Worm (Caenorhabditis elegans) whole organism, L2 larva: ENCODE measurements around the gene gldi-1.

Source experiments
- C34F6.9 ChIP-seq: fragments of 150-350 bp; optimal IDR thresholded peaks from 2 replicates; lab custom pipeline; 2014; ENCODE audit warnings: missing biosample characterization, missing genetic modification characterization
- F13H6.1 ChIP-seq: sonication (generic microtip); optimal IDR thresholded peaks from 2 replicates; lab custom pipeline; 2016; ENCODE audit warnings: missing genetic modification characterization, missing compliant biosample characterization
- R02D3.7 ChIP-seq: fragments of 150-350 bp; optimal IDR thresholded peaks from 2 replicates; lab custom pipeline; 2014; ENCODE audit warnings: missing biosample characterization, missing genetic modification characterization
- Y55F3AM.14 ChIP-seq: fragments of 200-800 bp; sonication (Bioruptor generic); optimal IDR thresholded peaks from 2 replicates; lab custom pipeline; 2018; ENCODE audit warnings: mild to moderate bottlenecking, missing genetic modification characterization, missing compliant biosample characterization
- aly-2 ChIP-seq: fragments of 150-350 bp; optimal IDR thresholded peaks from 2 replicates; lab custom pipeline; 2014; ENCODE audit warnings: missing biosample characterization, missing genetic modification characterization
- ceh-16 ChIP-seq: fragments of 150-350 bp; optimal IDR thresholded peaks from 2 replicates; lab custom pipeline; 2014; ENCODE audit warnings: missing biosample characterization, missing genetic modification characterization
- ceh-82 ChIP-seq: fragments of 150-350 bp; optimal IDR thresholded peaks from 2 replicates; lab custom pipeline; 2014; ENCODE audit warnings: missing biosample characterization, missing genetic modification characterization
- crh-2 ChIP-seq: sonication (generic microtip); optimal IDR thresholded peaks from 2 replicates; lab custom pipeline; 2017; ENCODE audit warnings: missing biosample characterization, missing genetic modification characterization
- dmd-4 ChIP-seq: sonication (generic microtip); optimal IDR thresholded peaks from 2 replicates; lab custom pipeline; 2017; ENCODE audit warnings: missing biosample characterization, missing genetic modification characterization
- egl-27 ChIP-seq: sonication (generic microtip); optimal IDR thresholded peaks from 3 replicates; lab custom pipeline; 2017; ENCODE audit warnings: missing biosample characterization, missing genetic modification reagents, missing genetic modification characterization
- elt-1 ChIP-seq: fragments of 150-350 bp; optimal IDR thresholded peaks from 2 replicates; lab custom pipeline; 2014; ENCODE audit warnings: missing biosample characterization, missing genetic modification characterization
- elt-3 ChIP-seq: sonication (generic microtip); optimal IDR thresholded peaks from 2 replicates; lab custom pipeline; 2017; ENCODE audit warnings: missing biosample characterization, missing genetic modification characterization
- fos-1 ChIP-seq: fragments of 150-350 bp; optimal IDR thresholded peaks from 2 replicates; lab custom pipeline; 2014; ENCODE audit warnings: missing biosample characterization, missing genetic modification characterization
- gmeb-1 ChIP-seq: fragments of 150-350 bp; optimal IDR thresholded peaks from 2 replicates; lab custom pipeline; 2014; ENCODE audit warnings: missing biosample characterization, missing genetic modification characterization
- lin-11 ChIP-seq: fragments of 150-350 bp; sonication (generic microtip); optimal IDR thresholded peaks from 2 replicates; lab custom pipeline; 2014; ENCODE audit warnings: missing biosample characterization, missing genetic modification characterization, inconsistent platforms, mixed read lengths
- lin-13 ChIP-seq: fragments of 150-350 bp; optimal IDR thresholded peaks from 2 replicates; lab custom pipeline; 2014; ENCODE audit warnings: missing biosample characterization, missing genetic modification reagents, missing genetic modification characterization
- lin-39 ChIP-seq: fragments of 150-350 bp; optimal IDR thresholded peaks from 2 replicates; lab custom pipeline; 2014; ENCODE audit warnings: missing biosample characterization, missing genetic modification reagents, missing genetic modification characterization
- lsy-2 ChIP-seq, 2 experiments: fragments of 150-350 bp in 1 of 2; sonication (generic microtip) in 1 of 2; optimal IDR thresholded peaks; 2 replicates each; lab custom pipeline; 2014 to 2017; ENCODE audit warnings: missing biosample characterization in 2 of 2, missing genetic modification characterization in 2 of 2
- mab-5 ChIP-seq: fragments of 150-350 bp; optimal IDR thresholded peaks from 2 replicates; lab custom pipeline; 2014; ENCODE audit warnings: missing biosample characterization, missing genetic modification characterization
- mbf-1 ChIP-seq: sonication (generic microtip); optimal IDR thresholded peaks from 2 replicates; lab custom pipeline; 2017; ENCODE audit warnings: missing biosample characterization, missing genetic modification characterization
- mdl-1 ChIP-seq, 2 experiments: fragments of 150-350 bp in 1 of 2; sonication (generic microtip) in 1 of 2; optimal IDR thresholded peaks; 2 replicates each; lab custom pipeline; 2017; ENCODE audit warnings: missing biosample characterization in 2 of 2, missing genetic modification characterization in 2 of 2
- nhr-10 ChIP-seq: sonication (generic microtip); optimal IDR thresholded peaks from 2 replicates; lab custom pipeline; 2017; ENCODE audit warnings: missing biosample characterization, missing genetic modification characterization
- nhr-11 ChIP-seq: fragments of 150-350 bp; optimal IDR thresholded peaks from 2 replicates; lab custom pipeline; 2014; ENCODE audit warnings: missing biosample characterization, missing genetic modification characterization
- nhr-12 ChIP-seq: fragments of 150-350 bp; optimal IDR thresholded peaks from 2 replicates; lab custom pipeline; 2014; ENCODE audit warnings: missing biosample characterization, missing genetic modification characterization
- nhr-129 ChIP-seq: fragments of 150-350 bp; optimal IDR thresholded peaks from 2 replicates; lab custom pipeline; 2014; ENCODE audit warnings: missing biosample characterization, missing genetic modification characterization
- nhr-21 ChIP-seq: fragments of 150-350 bp; optimal IDR thresholded peaks from 2 replicates; lab custom pipeline; 2014; ENCODE audit warnings: missing biosample characterization, missing genetic modification characterization
- nhr-23 ChIP-seq: fragments of 150-350 bp; optimal IDR thresholded peaks from 2 replicates; lab custom pipeline; 2014; ENCODE audit warnings: missing biosample characterization, missing genetic modification reagents, missing genetic modification characterization
- nhr-237 ChIP-seq: fragments of 150-350 bp; optimal IDR thresholded peaks from 2 replicates; lab custom pipeline; 2014; ENCODE audit warnings: missing biosample characterization, missing genetic modification characterization
- nhr-25 ChIP-seq: fragments of 150-350 bp; sonication (generic microtip); optimal IDR thresholded peaks from 3 replicates; lab custom pipeline; 2014; ENCODE audit warnings: missing biosample characterization, missing genetic modification characterization
- peb-1 ChIP-seq: fragments of 150-350 bp; optimal IDR thresholded peaks from 2 replicates; lab custom pipeline; 2014; ENCODE audit warnings: missing biosample characterization, missing genetic modification characterization
- sem-4 ChIP-seq: fragments of 150-350 bp; optimal IDR thresholded peaks from 2 replicates; lab custom pipeline; 2014; ENCODE audit warnings: missing biosample characterization, missing genetic modification reagents, missing genetic modification characterization
- sma-3 ChIP-seq: sonication (generic microtip); optimal IDR thresholded peaks from 2 replicates; lab custom pipeline; 2016; ENCODE audit warnings: missing genetic modification reagents, missing genetic modification characterization, missing compliant biosample characterization
- sma-9 ChIP-seq, 2 experiments: fragments of 150-350 bp in 1 of 2; sonication (generic microtip) in 1 of 2; optimal IDR thresholded peaks; 2 replicates each; lab custom pipeline; 2014 to 2016; ENCODE audit warnings: missing genetic modification characterization in 2 of 2, mild to moderate bottlenecking in 1 of 2, missing biosample characterization in 1 of 2, missing compliant biosample characterization in 1 of 2, missing genetic modification reagents in 1 of 2, moderate library complexity in 1 of 2
- snpc-4 ChIP-seq: fragments of 150-350 bp; optimal IDR thresholded peaks from 2 replicates; lab custom pipeline; 2014; ENCODE audit warnings: missing biosample characterization, missing genetic modification characterization
- unc-39 ChIP-seq: fragments of 150-350 bp; optimal IDR thresholded peaks from 2 replicates; lab custom pipeline; 2014; ENCODE audit warnings: missing biosample characterization, missing genetic modification characterization
- unc-55 ChIP-seq: fragments of 150-350 bp; sonication (generic microtip); optimal IDR thresholded peaks from 3 replicates; lab custom pipeline; 2014; ENCODE audit warnings: missing biosample characterization, missing genetic modification reagents, missing genetic modification characterization
- zag-1 ChIP-seq: fragments of 150-350 bp; optimal IDR thresholded peaks from 2 replicates; lab custom pipeline; 2014; ENCODE audit warnings: missing biosample characterization, missing genetic modification characterization
- ztf-1 ChIP-seq: fragments of 200-800 bp; sonication (Bioruptor generic); conservative IDR thresholded peaks from 2 replicates; pipeline ENCODE4 v1.3.6; 2022; ENCODE audit warnings: missing genetic modification characterization, missing compliant biosample characterization
- ztf-11 ChIP-seq: sonication (generic microtip); optimal IDR thresholded peaks from 2 replicates; lab custom pipeline; 2017; ENCODE audit warnings: missing biosample characterization, missing genetic modification characterization

Gene gldi-1

DNA sequence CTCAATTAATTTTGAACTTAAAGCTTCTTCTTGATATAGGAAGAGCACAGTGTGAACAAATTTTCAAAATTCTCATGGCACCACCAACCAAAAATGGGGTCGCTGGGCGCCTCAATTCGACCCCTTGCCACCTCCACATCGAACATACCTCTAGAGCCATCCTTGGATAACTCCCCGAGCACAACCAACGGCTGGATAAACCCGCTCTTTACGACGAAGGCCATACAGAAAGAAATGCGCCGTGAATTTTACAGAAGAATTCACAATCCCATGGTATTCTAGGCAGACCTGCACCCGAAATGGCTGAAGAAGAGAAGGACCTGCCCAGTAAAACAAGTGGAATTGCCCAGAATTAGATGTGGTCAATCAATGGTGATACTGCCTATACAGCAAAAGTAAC lies 18.5 kb upstream of the gldi-1 start:
- no peak for TF ChIP-seq F13H6.1
- no peak for TF ChIP-seq nhr-237 (tag; lab: Kevin White, UChicago)
- TF ChIP-seq nhr-25 (tag; lab: Kevin White, UChicago) = no peak
- TF ChIP-seq elt-3 (tag; lab: Kevin White, UChicago) = no peak
- no peak for TF ChIP-seq fos-1 (tag; lab: Kevin White, UChicago)

ce11 chrII:495124-495523 lies 10.9 kb upstream of the gldi-1 start, which contains the start of gene sms-5:
sms-5 (plus strand) TSS chrII:495424.
- TF ChIP-seq snpc-4 (tag; lab: Kevin White, UChicago) (no peak), ztf-11 (no peak), lin-11 (no peak), F13H6.1 (no peak), nhr-12 (tag; lab: Kevin White, UChicago) (no peak), Y55F3AM.14 (GFP tag; lab: Kevin White, UChicago) (no peak), peb-1 (tag; lab: Kevin White, UChicago) (no peak), mbf-1 (tag; lab: Kevin White, UChicago) (no peak), ceh-82 (tag; lab: Kevin White, UChicago) (no peak), crh-2 (tag; lab: Kevin White, UChicago) (no peak), ceh-16 (no peak), elt-1 (tag; lab: Kevin White, UChicago) (no peak), nhr-23 (tag; lab: Kevin White, UChicago) (no peak), nhr-10 (tag; lab: Kevin White, UChicago) (no peak)

- TF ChIP-seq mbf-1 (tag; lab: Kevin White, UChicago) (no peak), unc-55 (GFP tag; lab: Kevin White, UChicago) (peak; percentile 75), gmeb-1 (tag; lab: Kevin White, UChicago) (peak; percentile 41), C34F6.9 (tag; lab: Kevin White, UChicago) (peak; percentile 70), fos-1 (tag; lab: Kevin White, UChicago) (peak; percentile 34), lin-13 (peak; percentile 32), aly-2 (no peak), lin-11 (peak; percentile 25), sma-3 (GFP tag; lab: Kevin White, UChicago) (peak; percentile 27), lsy-2 (tag; optimal IDR thresholded peaks at IDR 0.05; lab: Kevin White, UChicago) (peak in 1 of 2 experiments; percentile 55), F13H6.1 (peak; percentile 35), R02D3.7 (tag; lab: Kevin White, UChicago) (no peak), lin-39 (tag; lab: Kevin White, UChicago) (no peak), ztf-1 (GFP tag; lab: Robert Waterston, UW) (no peak), sma-9 (GFP tag; optimal IDR thresholded peaks at IDR 0.05; lab: Kevin White, UChicago) (no peak), sma-9 (tag; optimal IDR thresholded peaks at IDR 0.05; lab: Kevin White, UChicago) (no peak), nhr-129 (tag; lab: Kevin White, UChicago) (peak; percentile 46)
These were observed 8.2 kb downstream of the gldi-1 start, which contains the start of gene nsun-1 for ce11 chrII:475890-476420. nsun-1 (minus strand) TSS chrII:475940.

- TF ChIP-seq ceh-16 = no peak
- TF ChIP-seq lsy-2 (tag; optimal IDR thresholded peaks at IDR 0.05; lab: Kevin White, UChicago) = no peak
- no peak for TF ChIP-seq dmd-4
- TF ChIP-seq mbf-1 (tag; lab: Kevin White, UChicago) = no peak
- TF ChIP-seq peb-1 (tag; lab: Kevin White, UChicago) = no peak
- TF ChIP-seq zag-1 (tag; lab: Kevin White, UChicago) = no peak
These were observed 8.9 kb downstream of the gldi-1 start for ce11 chrII:475312-475711.

- TF ChIP-seq crh-2 (tag; lab: Kevin White, UChicago) (no peak), nhr-11 (tag; lab: Kevin White, UChicago) (no peak), elt-1 (tag; lab: Kevin White, UChicago) (no peak), snpc-4 (tag; lab: Kevin White, UChicago) (no peak), fos-1 (tag; lab: Kevin White, UChicago) (no peak), unc-39 (no peak), gmeb-1 (tag; lab: Kevin White, UChicago) (no peak), mdl-1 (tag; optimal IDR thresholded peaks at IDR 0.05; lab: Kevin White, UChicago) (no peak), mbf-1 (tag; lab: Kevin White, UChicago) (no peak), nhr-21 (tag; lab: Kevin White, UChicago) (no peak), mab-5 (tag; lab: Kevin White, UChicago) (no peak), sem-4 (no peak), sma-9 (GFP tag; optimal IDR thresholded peaks at IDR 0.05; lab: Kevin White, UChicago) (no peak), sma-9 (tag; optimal IDR thresholded peaks at IDR 0.05; lab: Kevin White, UChicago) (no peak), lin-13 (no peak), Y55F3AM.14 (GFP tag; lab: Kevin White, UChicago) (no peak), lsy-2 (tag; optimal IDR thresholded peaks at IDR 0.05; lab: Kevin White, UChicago) (no peak), egl-27 (tag; lab: Kevin White, UChicago) (no peak), zag-1 (tag; lab: Kevin White, UChicago) (no peak), ztf-1 (GFP tag; lab: Robert Waterston, UW) (no peak)
These were observed 11.0 kb downstream of the gldi-1 start, which contains the start of gene W07E6.5 for ce11 chrII:473203-473602. W07E6.5 (plus strand) TSS chrII:473503.
